Fruit fly (Drosophila melanogaster) whole organism, embryonic: ENCODE measurements around the gene CG1640.
A peak's percentile ranks its signal among the peaks of the same experiment; 100 is the strongest.

ENCODE experiments used
- Adf1 ChIP-seq: fragments of 200-800 bp; sonication (Bioruptor generic); IDR thresholded peaks from 2 replicates; pipeline ENCODE4 v1.3.6; 2022; ENCODE audit warnings: missing biosample characterization, missing genetic modification characterization
- Aef1 ChIP-seq: fragments of 200-800 bp; sonication (Bioruptor generic); IDR thresholded peaks from 3 replicates; pipeline ENCODE4 v1.3.6; 2022; ENCODE audit warnings: missing biosample characterization, missing genetic modification characterization
- CG11723 ChIP-seq: fragments of 200-800 bp; sonication (Bioruptor generic); optimal IDR thresholded peaks from 2 replicates; lab custom pipeline; 2017; ENCODE audit warnings: missing biosample characterization, mild to moderate bottlenecking, missing genetic modification characterization
- CG1233 ChIP-seq: fragments of 200-800 bp; sonication (Bioruptor generic); optimal IDR thresholded peaks from 4 replicates; lab custom pipeline; 2018; ENCODE audit warnings: missing biosample characterization, mild to moderate bottlenecking, missing genetic modification characterization
- CG13123 ChIP-seq: fragments of 200-800 bp; sonication (Bioruptor generic); optimal IDR thresholded peaks from 2 replicates; lab custom pipeline; 2016; ENCODE audit warnings: missing biosample characterization, missing genetic modification characterization
- CG15269 ChIP-seq: fragments of 200-800 bp; sonication (Bioruptor generic); optimal IDR thresholded peaks from 2 replicates; lab custom pipeline; 2018; ENCODE audit warnings: missing biosample characterization, mild to moderate bottlenecking, missing genetic modification characterization, moderate library complexity
- CG1603 ChIP-seq: fragments of 200-800 bp; sonication (Bioruptor generic); optimal IDR thresholded peaks from 2 replicates; lab custom pipeline; 2019; ENCODE audit warnings: missing biosample characterization, mild to moderate bottlenecking, missing genetic modification characterization, moderate library complexity
- CG1647 ChIP-seq: fragments of 200-800 bp; sonication (Bioruptor generic); optimal IDR thresholded peaks from 3 replicates; lab custom pipeline; 2016; ENCODE audit warnings: missing biosample characterization, missing genetic modification characterization
- CG2678 ChIP-seq: fragments of 200-800 bp; sonication (Bioruptor generic); optimal IDR thresholded peaks from 3 replicates; lab custom pipeline; 2019; ENCODE audit warnings: missing biosample characterization, mild to moderate bottlenecking, missing genetic modification characterization, moderate library complexity
- CG32532 ChIP-seq: fragments of 200-800 bp; sonication (Bioruptor generic); IDR thresholded peaks from 2 replicates; pipeline ENCODE4 v1.3.6; 2022; ENCODE audit warnings: missing biosample characterization, missing genetic modification characterization
- CG32772 ChIP-seq: fragments of 200-800 bp; sonication (Bioruptor generic); IDR thresholded peaks from 2 replicates; pipeline ENCODE4 v1.3.6; 2022; ENCODE audit warnings: missing biosample characterization, missing genetic modification characterization
- CG33557 ChIP-seq: fragments of 200-800 bp; sonication (Bioruptor generic); optimal IDR thresholded peaks from 2 replicates; lab custom pipeline; 2019; ENCODE audit warnings: missing biosample characterization, mild to moderate bottlenecking, missing genetic modification characterization, moderate library complexity
- CG34422 ChIP-seq: fragments of 200-800 bp; sonication (Bioruptor generic); IDR thresholded peaks from 3 replicates; pipeline ENCODE4 v1.3.6; 2022; ENCODE audit warnings: missing biosample characterization, missing genetic modification characterization
- CG6175 ChIP-seq: fragments of 200-800 bp; sonication (Bioruptor generic); IDR thresholded peaks from 3 replicates; pipeline ENCODE4 v1.3.6; 2022; ENCODE audit warnings: missing biosample characterization, missing genetic modification characterization
- CG7372 ChIP-seq: fragments of 200-800 bp; sonication (Bioruptor generic); IDR thresholded peaks from 2 replicates; pipeline ENCODE4 v1.3.6; 2022; ENCODE audit warnings: missing biosample characterization, missing genetic modification characterization
- CG7928 ChIP-seq: fragments of 200-800 bp; sonication (Bioruptor generic); optimal IDR thresholded peaks from 2 replicates; lab custom pipeline; 2017; ENCODE audit warnings: missing biosample characterization, mild to moderate bottlenecking, missing genetic modification characterization
- CG9609 ChIP-seq: fragments of 200-800 bp; sonication (Bioruptor generic); optimal IDR thresholded peaks from 3 replicates; lab custom pipeline; 2016; ENCODE audit warnings: missing biosample characterization, missing genetic modification characterization
- CHES-1-like ChIP-seq: fragments of 200-800 bp; sonication (Bioruptor generic); optimal IDR thresholded peaks from 2 replicates; lab custom pipeline; 2016; ENCODE audit warnings: missing biosample characterization, missing genetic modification characterization
- CTCF ChIP-seq: fragments of 200-800 bp; sonication (Bioruptor generic); optimal IDR thresholded peaks from 2 replicates; lab custom pipeline; 2017; ENCODE audit warnings: missing biosample characterization, mild to moderate bottlenecking, missing genetic modification characterization, moderate library complexity
- Dad ChIP-seq: fragments of 200-800 bp; sonication (Bioruptor generic); optimal IDR thresholded peaks from 3 replicates; lab custom pipeline; 2016; ENCODE audit warnings: missing biosample characterization, missing genetic modification characterization
- Doc2 ChIP-seq: fragments of 200-800 bp; sonication (Bioruptor generic); IDR thresholded peaks from 2 replicates; pipeline ENCODE4 v1.3.6; 2022; ENCODE audit warnings: missing biosample characterization, missing genetic modification characterization
- Drgx ChIP-seq: fragments of 200-800 bp; sonication (Bioruptor generic); IDR thresholded peaks from 2 replicates; pipeline ENCODE4 v1.3.6; 2022; ENCODE audit warnings: missing biosample characterization, missing genetic modification characterization
- Ets65A ChIP-seq: fragments of 200-800 bp; sonication (Bioruptor generic); peaks from one replicate; lab custom pipeline; 2016; ENCODE audit warnings: missing biosample characterization, missing genetic modification characterization
- HmgZ ChIP-seq: fragments of 200-800 bp; sonication (Bioruptor generic); optimal IDR thresholded peaks from 2 replicates; lab custom pipeline; 2018; ENCODE audit warnings: missing biosample characterization, mild to moderate bottlenecking, missing genetic modification characterization
- Hmx ChIP-seq: fragments of 200-800 bp; sonication (Bioruptor generic); optimal IDR thresholded peaks from 2 replicates; lab custom pipeline; 2016; ENCODE audit warnings: missing biosample characterization, missing genetic modification characterization
- Hsf ChIP-seq: fragments of 200-800 bp; sonication (Bioruptor generic); optimal IDR thresholded peaks from 3 replicates; lab custom pipeline; 2016; ENCODE audit warnings: missing biosample characterization, missing genetic modification characterization
- Opbp ChIP-seq: fragments of 200-800 bp; sonication (Bioruptor generic); IDR thresholded peaks from 3 replicates; pipeline ENCODE4 v1.3.6; 2022; ENCODE audit warnings: missing biosample characterization, missing genetic modification characterization; ENCODE audit not compliant: partially characterized antibody
- Optix ChIP-seq: fragments of 200-800 bp; sonication (Bioruptor generic); IDR thresholded peaks from 3 replicates; pipeline ENCODE4 v1.3.6; 2022; ENCODE audit warnings: missing biosample characterization, missing genetic modification characterization
- Ptx1 ChIP-seq: fragments of 200-800 bp; sonication (Bioruptor generic); IDR thresholded peaks from 2 replicates; pipeline ENCODE4 v1.3.6; 2022; ENCODE audit warnings: missing biosample characterization, missing genetic modification characterization
- TFAM ChIP-seq: fragments of 200-800 bp; sonication (Bioruptor generic); optimal IDR thresholded peaks from 2 replicates; lab custom pipeline; 2017; ENCODE audit warnings: missing biosample characterization, missing genetic modification characterization, inconsistent platforms
- Taf1 ChIP-seq: fragments of 200-800 bp; sonication (Bioruptor generic); IDR thresholded peaks from 2 replicates; pipeline ENCODE4 v1.3.6; 2022; ENCODE audit warnings: missing biosample characterization, missing genetic modification characterization
- Tbp ChIP-seq: fragments of >200 bp; optimal IDR thresholded peaks from 2 replicates; lab custom pipeline; 2018; ENCODE audit warnings: missing biosample characterization, missing genetic modification characterization
- Xrp1 ChIP-seq: fragments of 200-800 bp; sonication (Bioruptor generic); IDR thresholded peaks from 2 replicates; pipeline ENCODE4 v1.3.6; 2022; ENCODE audit warnings: missing biosample characterization, missing genetic modification characterization
- ase ChIP-seq: fragments of 200-800 bp; sonication (Bioruptor generic); IDR thresholded peaks from 3 replicates; pipeline ENCODE4 v1.3.6; 2022; ENCODE audit warnings: missing biosample characterization, missing genetic modification characterization
- danr ChIP-seq: fragments of 200-800 bp; sonication (Bioruptor generic); IDR thresholded peaks from 2 replicates; pipeline ENCODE4 v1.3.6; 2022; ENCODE audit warnings: missing biosample characterization, missing genetic modification characterization
- dmrt11E ChIP-seq: fragments of 200-800 bp; sonication (Bioruptor generic); optimal IDR thresholded peaks from 3 replicates; lab custom pipeline; 2018; ENCODE audit warnings: missing biosample characterization, mild to moderate bottlenecking, missing genetic modification characterization, moderate library complexity
- fd102C ChIP-seq: fragments of 200-800 bp; sonication (Bioruptor generic); optimal IDR thresholded peaks from 2 replicates; lab custom pipeline; 2018; ENCODE audit warnings: missing biosample characterization, mild to moderate bottlenecking, missing genetic modification characterization, moderate library complexity
- fd96Cb ChIP-seq: fragments of 200-800 bp; sonication (Bioruptor generic); optimal IDR thresholded peaks from 2 replicates; lab custom pipeline; 2018; ENCODE audit warnings: missing biosample characterization, mild to moderate bottlenecking, missing genetic modification characterization, moderate library complexity
- fru ChIP-seq: fragments of >200 bp; optimal IDR thresholded peaks from 2 replicates; lab custom pipeline; 2017
- ftz-f1 ChIP-seq: fragments of 200-800 bp; sonication (Bioruptor generic); optimal IDR thresholded peaks from 2 replicates; lab custom pipeline; 2016; ENCODE audit warnings: missing biosample characterization, missing genetic modification characterization
- gem ChIP-seq: fragments of 200-800 bp; sonication (Bioruptor generic); optimal IDR thresholded peaks from 2 replicates; lab custom pipeline; 2019; ENCODE audit warnings: missing biosample characterization, mild to moderate bottlenecking, missing genetic modification characterization, moderate library complexity
- gro ChIP-seq: fragments of 200-800 bp; sonication (Bioruptor generic); optimal IDR thresholded peaks from 2 replicates; lab custom pipeline; 2016; ENCODE audit warnings: missing biosample characterization, missing genetic modification characterization
- hth ChIP-seq: fragments of >200 bp; optimal IDR thresholded peaks from 2 replicates; lab custom pipeline; 2017; ENCODE audit warnings: inconsistent platforms
- jigr1 ChIP-seq: fragments of 200-800 bp; sonication (Bioruptor generic); IDR thresholded peaks from 3 replicates; pipeline ENCODE4 v1.3.6; 2022; ENCODE audit warnings: missing biosample characterization, missing genetic modification characterization
- jumu ChIP-seq: fragments of 200-800 bp; sonication (Bioruptor generic); optimal IDR thresholded peaks from 3 replicates; lab custom pipeline; 2016; ENCODE audit warnings: missing biosample characterization, missing genetic modification characterization
- lov ChIP-seq, 2 experiments: fragments of 200-800 bp in 1 of 2; fragments of >200 bp in 1 of 2; sonication (Bioruptor generic) in 1 of 2; IDR thresholded peaks in 1 of 2; optimal IDR thresholded peaks in 1 of 2; 2 replicates in 1 of 2; 3 replicates in 1 of 2; pipeline versions ENCODE4 v1.3.6 to Lab custom; 2017 to 2022; ENCODE audit warnings: missing biosample characterization in 1 of 2, missing genetic modification characterization in 1 of 2
- nau ChIP-seq: fragments of 200-800 bp; sonication (Bioruptor generic); optimal IDR thresholded peaks from 3 replicates; lab custom pipeline; 2017; ENCODE audit warnings: missing biosample characterization, mild to moderate bottlenecking, missing genetic modification characterization, missing genetic modification reagents
- nerfin-2 ChIP-seq: fragments of 200-800 bp; sonication (Bioruptor generic); IDR thresholded peaks from 2 replicates; pipeline ENCODE4 v1.3.6; 2022; ENCODE audit warnings: missing biosample characterization, missing genetic modification characterization; ENCODE audit not compliant: partially characterized antibody
- odd ChIP-seq: fragments of 200-800 bp; sonication (Bioruptor generic); optimal IDR thresholded peaks from 2 replicates; lab custom pipeline; 2017; ENCODE audit warnings: missing biosample characterization, mild to moderate bottlenecking, missing genetic modification characterization
- pan ChIP-seq, 4 experiments: fragments of >200 bp in 3 of 4; fragments of 200-800 bp in 1 of 4; sonication (Bioruptor generic) in 1 of 4; optimal IDR thresholded peaks in 3 of 4; IDR thresholded peaks in 1 of 4; 2 replicates each; pipeline versions ENCODE4 v1.3.6 to Lab custom; 2017 to 2022; ENCODE audit warnings: missing biosample characterization in 2 of 4, missing genetic modification characterization in 2 of 4, mixed read lengths in 1 of 4
- slp2 ChIP-seq: fragments of 200-800 bp; sonication (Bioruptor generic); optimal IDR thresholded peaks from 2 replicates; lab custom pipeline; 2016; ENCODE audit warnings: missing biosample characterization, missing genetic modification characterization
- vnd ChIP-seq: fragments of 200-800 bp; sonication (Bioruptor generic); IDR thresholded peaks from 3 replicates; pipeline ENCODE4 v1.3.6; 2022; ENCODE audit warnings: missing biosample characterization, missing genetic modification characterization; ENCODE audit not compliant: partially characterized antibody
- zen2 ChIP-seq: fragments of 200-800 bp; sonication (Bioruptor generic); IDR thresholded peaks from 3 replicates; pipeline ENCODE4 v1.3.6; 2022; ENCODE audit warnings: missing biosample characterization, missing genetic modification characterization; ENCODE audit not compliant: partially characterized antibody

CG1640 gene

dm6 chrX:13338113-13338512 lies 32.3 kb upstream of the CG1640 start, which contains the start of gene CG15747 (continued):
- TF ChIP-seq nau (GFP tag; lab: Kevin White, UChicago) (no peak), odd (GFP tag; lab: Kevin White, UChicago) (no peak), gem (tag; lab: Kevin White, UChicago) (no peak), CTCF (GFP tag; lab: Kevin White, UChicago) (no peak), dmrt11E (tag; lab: Kevin White, UChicago) (no peak), Ets65A (no peak), vnd (GFP tag; lab: Robert Waterston, UW) (peak; percentile 48; the same call in 1 of the 3 replicates), CG34422 (GFP tag; lab: Robert Waterston, UW) (0 out of 3 replicates have a peak, but pooled peaks have one; percentile 32), CG2678 (tag; lab: Kevin White, UChicago) (no peak), fd102C (GFP tag; lab: Kevin White, UChicago) (no peak), Opbp (peak; percentile 70; the same call in 2 of the 3 replicates), CG1603 (peak; percentile 69), CG9609 (GFP tag; lab: Kevin White, UChicago) (no peak), CG32532 (GFP tag; lab: Robert Waterston, UW) (no peak), Optix (no peak), Tbp (GFP tag; lab: Kevin White, UChicago) (no peak), CG33557 (no peak), lov (optimal IDR thresholded peaks at IDR 0.05; lab: Kevin White, UChicago) (no peak), lov (GFP tag; IDR thresholded peaks at IDR 0.05; lab: Robert Waterston, UW) (no peak), ase (no peak), zen2 (no peak), HmgZ (tag; lab: Kevin White, UChicago) (no peak), Hmx (no peak), pan (optimal IDR thresholded peaks at IDR 0.05; lab: Kevin White, UChicago) (no peak), pan (GFP tag; optimal IDR thresholded peaks at IDR 0.05 in 1 of 2, IDR thresholded peaks at IDR 0.05 in 1 of 2) (no peak), CHES-1-like (GFP tag; lab: Kevin White, UChicago) (no peak), CG32772 (GFP tag; lab: Robert Waterston, UW) (no peak), fru (no peak), nerfin-2 (GFP tag; lab: Robert Waterston, UW) (no peak), Hsf (GFP tag; lab: Kevin White, UChicago) (no peak), Adf1 (GFP tag; lab: Robert Waterston, UW) (no peak), Dad (GFP tag; lab: Kevin White, UChicago) (no peak), Xrp1 (GFP tag; lab: Robert Waterston, UW) (no peak), ftz-f1 (GFP tag; lab: Kevin White, UChicago) (no peak), CG6175 (GFP tag; lab: Robert Waterston, UW) (no peak), fd96Cb (tag; lab: Kevin White, UChicago) (no peak), Doc2 (GFP tag; lab: Robert Waterston, UW) (no peak), CG13123 (GFP tag; lab: Kevin White, UChicago) (no peak), CG1233 (GFP tag; lab: Kevin White, UChicago) (no peak), CG7928 (GFP tag; lab: Kevin White, UChicago) (no peak), CG1647 (GFP tag; lab: Kevin White, UChicago) (no peak), jumu (GFP tag; lab: Kevin White, UChicago) (no peak), Drgx (GFP tag; lab: Robert Waterston, UW) (no peak), Aef1 (GFP tag; lab: Robert Waterston, UW) (no peak), gro (no peak), Taf1 (GFP tag; lab: Robert Waterston, UW) (no peak), slp2 (no peak), CG15269 (tag; lab: Kevin White, UChicago) (no peak), Ptx1 (GFP tag; lab: Robert Waterston, UW) (0 out of 2 replicates have a peak, but pooled peaks have one; percentile 22), hth (no peak), jigr1 (no peak), CG7372 (GFP tag; lab: Robert Waterston, UW) (no peak), danr (no peak), CG11723 (no peak), TFAM (no peak)
